Worm (Caenorhabditis elegans): ENCODE data around the gene F15E6.5.

DNA sequence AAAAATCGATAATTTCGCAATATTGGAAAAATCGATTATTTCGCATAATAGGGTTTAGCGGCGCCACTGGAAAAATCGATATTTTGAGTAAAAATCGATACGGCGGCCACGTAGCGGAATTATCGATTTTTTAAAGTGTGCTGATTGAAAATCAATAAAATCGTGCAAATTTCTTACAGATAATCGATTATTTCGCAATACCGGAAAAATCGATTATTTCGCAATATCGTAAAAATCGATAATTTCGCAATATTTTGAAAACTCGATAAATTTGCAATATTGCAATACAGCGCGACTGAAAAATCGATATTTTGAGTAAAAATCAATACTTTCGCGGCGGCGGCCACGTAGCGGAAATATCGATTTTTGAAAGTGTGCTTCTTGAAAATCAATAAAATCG lies 28.3 kb downstream of the F15E6.5 start:
- no peak for TF ChIP-seq ama-1 (optimal IDR thresholded peaks at IDR 0.05)
- no peak for TF ChIP-seq hnd-1 (tag; optimal IDR thresholded peaks at IDR 0.05)
- no peak for TF ChIP-seq hmbx-1 (tag; optimal IDR thresholded peaks at IDR 0.05)
- TF ChIP-seq ceh-36 (tag; optimal IDR thresholded peaks at IDR 0.05), result no peak
- TF ChIP-seq hmg-4 (GFP tag; optimal IDR thresholded peaks at IDR 0.05), result no peak
- no peak for TF ChIP-seq flt-1 (GFP tag; IDR thresholded peaks at IDR 0.05)
- no peak for TF ChIP-seq F13C5.2 (tag; optimal IDR thresholded peaks at IDR 0.05)
